Fruit fly (Drosophila melanogaster) S2 (cell line): ENCODE measurements around the gene CG14818.

ENCODE experiments used
- CG8478 ChIP-seq: fragments of >200 bp; optimal IDR thresholded peaks from 2 replicates; lab custom pipeline; 2018
- CTCF ChIP-seq, 2 experiments: fragments of >200 bp; optimal IDR thresholded peaks; 2 replicates each; lab custom pipeline; 2018

DNA sequence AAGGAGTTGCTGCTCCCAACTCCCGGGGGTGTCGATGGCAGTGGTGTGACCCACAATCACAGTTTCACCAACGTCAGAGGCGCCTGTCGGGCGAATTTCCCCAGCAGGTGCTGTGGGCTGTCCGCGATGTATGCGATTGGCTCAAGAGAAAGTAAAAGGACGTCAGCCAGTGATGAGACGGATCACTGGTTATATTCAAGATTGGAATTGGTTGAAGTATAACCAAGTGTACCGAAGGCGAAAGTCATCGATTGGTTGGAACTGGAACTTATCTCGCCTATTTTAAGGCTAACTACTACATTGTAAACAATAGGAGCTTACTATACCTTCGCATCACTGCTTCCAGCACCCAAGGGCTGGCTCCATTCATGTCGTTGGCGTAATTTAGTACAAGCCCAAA lies 23.5 kb upstream of the CG14818 start, which contains the start of gene CG32801:
- TF ChIP-seq CTCF (optimal IDR thresholded peaks at IDR 0.05; lab: Kevin White, UChicago) (no peak), CG8478 (no peak)
